Worm (Caenorhabditis elegans): Measurements from ENCODE around the gene tgt-1.
A peak's percentile ranks its signal among the peaks of the same experiment; 100 is the strongest.

ce11 chrIV:11957074-11957473, 2.5 kb downstream of the tgt-1 start:
- TF ChIP-seq pqm-1 (tag; optimal IDR thresholded peaks at IDR 0.05), result no peak
- TF ChIP-seq elt-4 (tag; optimal IDR thresholded peaks at IDR 0.05), result no peak
- TF ChIP-seq elt-2 (tag; optimal IDR thresholded peaks at IDR 0.05), result no peak
- TF ChIP-seq rnt-1 (tag; optimal IDR thresholded peaks at IDR 0.05), result no peak
- TF ChIP-seq ceh-48 (tag; optimal IDR thresholded peaks at IDR 0.05), result no peak
- no peak for TF ChIP-seq sox-4 (tag; optimal IDR thresholded peaks at IDR 0.05)
- TF ChIP-seq pat-9 (tag; optimal IDR thresholded peaks at IDR 0.05), result no peak
- TF ChIP-seq lim-6 (tag; optimal IDR thresholded peaks at IDR 0.05), result no peak
- TF ChIP-seq nhr-11 (tag; optimal IDR thresholded peaks at IDR 0.05), result no peak
- no peak for TF ChIP-seq eyg-1 (tag; optimal IDR thresholded peaks at IDR 0.05)
- peak; percentile 4 for TF ChIP-seq ceh-18 (tag; optimal IDR thresholded peaks at IDR 0.05)
- TF ChIP-seq ceh-30 (tag; optimal IDR thresholded peaks at IDR 0.05), result no peak
- TF ChIP-seq ceh-9 (tag; optimal IDR thresholded peaks at IDR 0.05), result no peak
- no peak for TF ChIP-seq pha-2 (tag; optimal IDR thresholded peaks at IDR 0.05)
